Worm (Caenorhabditis elegans): Measurements from ENCODE around the gene T19H12.3.

- no peak for TF ChIP-seq nhr-12 (tag; optimal IDR thresholded peaks at IDR 0.05)
- no peak for TF ChIP-seq ztf-11 (tag; optimal IDR thresholded peaks at IDR 0.05)
- TF ChIP-seq nhr-11 (tag; optimal IDR thresholded peaks at IDR 0.05) = no peak
- TF ChIP-seq zag-1 (tag; optimal IDR thresholded peaks at IDR 0.05) = no peak
- no peak for TF ChIP-seq lin-13 (GFP tag; optimal IDR thresholded peaks at IDR 0.05)
- TF ChIP-seq lin-11 (tag; optimal IDR thresholded peaks at IDR 0.05) = no peak
- TF ChIP-seq ceh-82 (tag; optimal IDR thresholded peaks at IDR 0.05) = no peak
Measured at ce11 chrV:4857561-4857960, 27.9 kb upstream of the T19H12.3 start.

Data from whole organism, L2 larva.